Fruit fly (Drosophila melanogaster) whole organism, wandering third instar larva: Measurements from ENCODE around the gene Cyp305a1.

ENCODE experiments used
- Dfd ChIP-seq: fragments of >200 bp; optimal IDR thresholded peaks from 2 replicates; lab custom pipeline; 2017; ENCODE audit warnings: missing biosample characterization, missing genetic modification characterization
- Hr78 ChIP-seq: fragments of >200 bp; optimal IDR thresholded peaks from 2 replicates; lab custom pipeline; 2017; ENCODE audit warnings: missing biosample characterization, missing genetic modification characterization
- br ChIP-seq: fragments of 200-800 bp; sonication (Bioruptor generic); optimal IDR thresholded peaks from 2 replicates; lab custom pipeline; 2016; ENCODE audit warnings: missing biosample characterization, missing genetic modification characterization
- jim ChIP-seq: fragments of 175-275, 200-325 bp; sonication (Bioruptor generic); optimal IDR thresholded peaks from 2 replicates; lab custom pipeline; 2016; ENCODE audit warnings: missing biosample characterization, mild to moderate bottlenecking, missing genetic modification characterization
- lola ChIP-seq: fragments of >200 bp; optimal IDR thresholded peaks from 2 replicates; lab custom pipeline; 2017; ENCODE audit warnings: missing biosample characterization, missing genetic modification characterization
- pan ChIP-seq: fragments of >200 bp; optimal IDR thresholded peaks from 2 replicates; lab custom pipeline; 2017
- woc ChIP-seq: sonication (Bioruptor generic); optimal IDR thresholded peaks from 2 replicates; lab custom pipeline; 2016; ENCODE audit warnings: missing biosample characterization, mild to moderate bottlenecking, missing genetic modification characterization

DNA sequence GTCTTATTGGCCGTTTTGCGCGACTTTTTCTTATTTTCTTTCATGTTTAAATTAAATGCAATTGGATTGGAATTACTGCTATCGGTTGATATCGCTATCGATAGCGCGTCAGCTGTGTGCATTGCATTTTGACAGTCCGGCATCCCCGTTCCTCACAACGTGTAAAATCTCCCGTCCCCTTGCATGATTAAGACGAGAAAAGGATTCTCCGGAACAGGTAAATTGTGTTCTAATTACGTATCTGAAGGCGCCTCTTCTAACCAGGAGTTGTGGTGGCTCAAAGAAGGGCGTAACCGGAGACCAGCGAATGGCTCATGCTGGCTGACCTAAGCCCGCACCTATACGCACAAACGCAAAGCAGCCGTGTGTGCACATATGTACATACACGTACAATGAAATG lies 6.0 kb downstream of the Cyp305a1 start, which contains the start of the genes CG14104 and Kap-alpha1:
- TF ChIP-seq jim (GFP tag; lab: Kevin White, UChicago) (no peak), br (no peak), Dfd (GFP tag; lab: Kevin White, UChicago) (no peak), woc (no peak), pan (lab: Kevin White, UChicago) (no peak), lola (no peak), Hr78 (GFP tag; lab: Kevin White, UChicago) (no peak)
